Fruit fly (Drosophila melanogaster): ENCODE measurements around the gene CG5122.

DNA sequence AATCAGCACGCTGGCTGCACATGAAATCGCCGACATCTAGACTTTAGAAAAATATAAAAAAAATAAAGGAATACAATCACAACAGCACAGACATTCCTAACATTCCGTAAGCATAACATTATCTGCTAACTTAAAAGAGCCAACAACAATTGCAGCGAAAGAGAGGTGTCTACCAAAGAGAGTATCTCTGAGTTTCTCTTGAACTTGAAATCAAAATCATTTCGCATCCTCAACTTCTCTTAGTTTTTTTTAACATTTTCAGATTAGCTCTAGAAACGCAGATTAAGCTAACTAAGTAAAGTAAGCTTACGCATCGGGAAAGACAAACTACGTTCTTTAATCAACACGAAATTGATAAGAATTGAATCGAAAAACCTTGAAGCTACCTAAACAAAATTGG is 16.8 kb upstream of the CG5122 start:
- no peak for TF ChIP-seq psq (optimal IDR thresholded peaks at IDR 0.05)
- no peak for TF ChIP-seq usp (GFP tag; optimal IDR thresholded peaks at IDR 0.05)
- no peak for TF ChIP-seq pan (optimal IDR thresholded peaks at IDR 0.05)

Data from whole organism.